Worm (Caenorhabditis elegans): ENCODE data around the gene C05B5.1.

- TF ChIP-seq nhr-11 (tag; optimal IDR thresholded peaks at IDR 0.05): no peak
- no peak for TF ChIP-seq F13H6.1 (tag; optimal IDR thresholded peaks at IDR 0.05)
- TF ChIP-seq nhr-10 (tag; optimal IDR thresholded peaks at IDR 0.05): no peak
- TF ChIP-seq ceh-82 (tag; optimal IDR thresholded peaks at IDR 0.05): no peak
- TF ChIP-seq egl-27 (tag; optimal IDR thresholded peaks at IDR 0.05): no peak
- TF ChIP-seq mbf-1 (tag; optimal IDR thresholded peaks at IDR 0.05): no peak
- no peak for TF ChIP-seq ztf-11 (tag; optimal IDR thresholded peaks at IDR 0.05)
- TF ChIP-seq elt-1 (tag; optimal IDR thresholded peaks at IDR 0.05): no peak
- TF ChIP-seq lsy-2 (tag; optimal IDR thresholded peaks at IDR 0.05): no peak
- no peak for TF ChIP-seq crh-2 (tag; optimal IDR thresholded peaks at IDR 0.05)
- no peak for TF ChIP-seq ama-1 (optimal IDR thresholded peaks at IDR 0.05)
- no peak for TF ChIP-seq unc-39 (tag; optimal IDR thresholded peaks at IDR 0.05)
- TF ChIP-seq lin-13 (GFP tag; optimal IDR thresholded peaks at IDR 0.05): no peak
- no peak for TF ChIP-seq blmp-1 (tag; optimal IDR thresholded peaks at IDR 0.05; ENCODE audit: insufficient read depth)
Measured at ce11 chrIII:10030549-10030948, 42.3 kb upstream of the C05B5.1 start, which contains the start of gene M04D8.4.
